Worm (Caenorhabditis elegans): ENCODE results near the gene dmd-3.

ce11 chrV:19666308-19666707, 11.3 kb upstream of the dmd-3 start:
- TF ChIP-seq nhr-11 (tag; optimal IDR thresholded peaks at IDR 0.05), result no peak
- TF ChIP-seq tbx-2 (tag; optimal IDR thresholded peaks at IDR 0.05), result no peak
- TF ChIP-seq hlh-30 (tag; optimal IDR thresholded peaks at IDR 0.05; ENCODE audit: insufficient read depth), result no peak
- no peak for TF ChIP-seq unc-42 (tag; optimal IDR thresholded peaks at IDR 0.05)
- TF ChIP-seq pqm-1 (tag; optimal IDR thresholded peaks at IDR 0.05), result no peak
- TF ChIP-seq elt-2 (tag; optimal IDR thresholded peaks at IDR 0.05), result no peak
- TF ChIP-seq nfya-1 (tag; optimal IDR thresholded peaks at IDR 0.05), result no peak
- no peak for TF ChIP-seq ama-1 (optimal IDR thresholded peaks at IDR 0.05)

Data from whole organism, late embryonic.